Worm (Caenorhabditis elegans) whole organism, L4 larva: ENCODE data around the gene cki-1.
A peak's percentile ranks its signal among the peaks of the same experiment; 100 is the strongest.

Experiments used
- D1046.2 ChIP-seq: fragments of 200-800 bp; sonication (Bioruptor generic); IDR thresholded peaks from 2 replicates; pipeline ENCODE4 v1.3.6; 2022; ENCODE audit warnings: missing genetic modification characterization, missing compliant biosample characterization
- F10B5.3 ChIP-seq: sonication (generic microtip); optimal IDR thresholded peaks from 2 replicates; lab custom pipeline; 2016; ENCODE audit warnings: mild to moderate bottlenecking, missing genetic modification characterization, missing compliant biosample characterization
- F49E8.2 ChIP-seq: sonication (generic microtip); optimal IDR thresholded peaks from 2 replicates; lab custom pipeline; 2016; ENCODE audit warnings: missing compliant biosample characterization, mild to moderate bottlenecking, missing genetic modification characterization, borderline replicate concordance
- T26A8.4 ChIP-seq: fragments of 200-800 bp; sonication (Bioruptor generic); IDR thresholded peaks from 2 replicates; pipeline ENCODE4 v1.3.6; 2022; ENCODE audit warnings: missing genetic modification characterization, missing compliant biosample characterization
- Y75B8A.6 ChIP-seq: fragments of 200-800 bp; sonication (Bioruptor generic); IDR thresholded peaks from 2 replicates; pipeline ENCODE4 v1.3.6; 2022; ENCODE audit warnings: missing genetic modification reagents, missing genetic modification characterization, missing compliant biosample characterization
- ZK337.2 ChIP-seq: fragments of 200-800 bp; sonication (Bioruptor generic); IDR thresholded peaks from 2 replicates; pipeline ENCODE4 v1.3.6; 2022; ENCODE audit warnings: missing genetic modification reagents, missing genetic modification characterization, missing compliant biosample characterization
- ZK546.5 ChIP-seq, 2 experiments: sonication (generic microtip); optimal IDR thresholded peaks; 2 replicates each; lab custom pipeline; 2017; ENCODE audit warnings: missing biosample characterization in 2 of 2, missing genetic modification characterization in 2 of 2
- aha-1 ChIP-seq: fragments of 150-350 bp; peaks from one replicate; lab custom pipeline; 2014; ENCODE audit warnings: missing biosample characterization, missing genetic modification characterization
- aly-2 ChIP-seq: sonication (generic microtip); optimal IDR thresholded peaks from 2 replicates; lab custom pipeline; 2018; ENCODE audit warnings: missing biosample characterization, missing genetic modification characterization
- arid-1 ChIP-seq: fragments of 200-800 bp; sonication (Bioruptor generic); conservative IDR thresholded peaks from 2 replicates; pipeline ENCODE4 v1.3.6; 2022; ENCODE audit warnings: missing genetic modification reagents, missing genetic modification characterization, missing compliant biosample characterization
- attf-4 ChIP-seq: sonication (generic microtip); optimal IDR thresholded peaks from 3 replicates; lab custom pipeline; 2017; ENCODE audit warnings: missing biosample characterization, missing genetic modification characterization
- ceh-44 ChIP-seq: fragments of 200-800 bp; sonication (Bioruptor generic); IDR thresholded peaks from 2 replicates; pipeline ENCODE4 v1.3.6; 2022; ENCODE audit warnings: missing genetic modification reagents, missing genetic modification characterization, missing compliant biosample characterization
- ces-1 ChIP-seq: fragments of 150-350 bp; sonication (generic microtip); optimal IDR thresholded peaks from 4 replicates; lab custom pipeline; 2014; ENCODE audit warnings: missing biosample characterization, missing genetic modification reagents, missing genetic modification characterization
- daf-12 ChIP-seq: fragments of 150-350 bp; optimal IDR thresholded peaks from 2 replicates; lab custom pipeline; 2014; ENCODE audit warnings: missing biosample characterization, missing genetic modification reagents, missing genetic modification characterization
- dmd-8 ChIP-seq: fragments of 200-800 bp; sonication (Bioruptor generic); IDR thresholded peaks from 2 replicates; pipeline ENCODE4 v1.3.6; 2022; ENCODE audit warnings: missing genetic modification characterization, missing compliant biosample characterization
- dmd-9 ChIP-seq: fragments of 200-800 bp; sonication (Bioruptor generic); IDR thresholded peaks from 2 replicates; pipeline ENCODE4 v1.3.6; 2022; ENCODE audit warnings: missing genetic modification reagents, missing genetic modification characterization, missing compliant biosample characterization
- duxl-1 ChIP-seq: sonication (generic microtip); optimal IDR thresholded peaks from 2 replicates; lab custom pipeline; 2016; ENCODE audit warnings: mild to moderate bottlenecking, missing genetic modification characterization, moderate library complexity, missing compliant biosample characterization; ENCODE audit not compliant: poor library complexity
- dve-1 ChIP-seq: sonication (generic microtip); optimal IDR thresholded peaks from 2 replicates; lab custom pipeline; 2017; ENCODE audit warnings: antibody characterized with exemption, mild to moderate bottlenecking, missing genetic modification characterization, missing compliant biosample characterization; ENCODE audit not compliant: insufficient read depth
- fkh-10 ChIP-seq: fragments of 150-350 bp; optimal IDR thresholded peaks from 2 replicates; lab custom pipeline; 2014; ENCODE audit warnings: missing biosample characterization, missing genetic modification reagents, missing genetic modification characterization
- fos-1 ChIP-seq: fragments of 150-350 bp; optimal IDR thresholded peaks from 2 replicates; lab custom pipeline; 2014; ENCODE audit warnings: missing biosample characterization, missing genetic modification characterization
- hlh-30 ChIP-seq: sonication (generic microtip); optimal IDR thresholded peaks from 2 replicates; lab custom pipeline; 2017; ENCODE audit warnings: antibody characterized with exemption, mild to moderate bottlenecking, missing genetic modification characterization, missing compliant biosample characterization; ENCODE audit not compliant: insufficient read depth
- hmg-1.1 ChIP-seq: fragments of 200-800 bp; sonication (Bioruptor generic); IDR thresholded peaks from 2 replicates; pipeline ENCODE4 v1.3.6; 2022; ENCODE audit warnings: missing genetic modification reagents, missing genetic modification characterization, missing compliant biosample characterization
- lim-7 ChIP-seq: fragments of 200-800 bp; sonication (Bioruptor generic); IDR thresholded peaks from 2 replicates; pipeline ENCODE4 v1.3.6; 2022; ENCODE audit warnings: missing genetic modification characterization, missing compliant biosample characterization
- lin-1 ChIP-seq: fragments of 200-800 bp; sonication (Bioruptor generic); IDR thresholded peaks from 2 replicates; pipeline ENCODE4 v1.3.6; 2022; ENCODE audit warnings: missing genetic modification reagents, missing genetic modification characterization, missing compliant biosample characterization
- lin-29 ChIP-seq: fragments of 200-800 bp; sonication (Bioruptor generic); IDR thresholded peaks from 2 replicates; pipeline ENCODE4 v1.3.6; 2022; ENCODE audit warnings: missing genetic modification reagents, missing genetic modification characterization, missing compliant biosample characterization
- lin-38 ChIP-seq: fragments of 200-800 bp; sonication (Bioruptor generic); IDR thresholded peaks from 2 replicates; pipeline ENCODE4 v1.3.6; 2022; ENCODE audit warnings: missing genetic modification reagents, missing genetic modification characterization, missing compliant biosample characterization
- lin-39 ChIP-seq: fragments of 150-350 bp; optimal IDR thresholded peaks from 2 replicates; lab custom pipeline; 2014; ENCODE audit warnings: missing biosample characterization, missing genetic modification reagents, missing genetic modification characterization
- lir-3 ChIP-seq: sonication (generic microtip); optimal IDR thresholded peaks from 2 replicates; lab custom pipeline; 2016; ENCODE audit warnings: mild to moderate bottlenecking, missing genetic modification characterization, missing compliant biosample characterization
- madf-5 ChIP-seq, 2 experiments: fragments of 200-800 bp; sonication (Bioruptor generic); IDR thresholded peaks; 2 replicates each; pipeline ENCODE4 v1.3.6; 2022; ENCODE audit warnings: missing compliant biosample characterization in 2 of 2, missing genetic modification characterization in 2 of 2
- madf-9 ChIP-seq: fragments of 200-800 bp; sonication (Bioruptor generic); conservative IDR thresholded peaks from 2 replicates; pipeline ENCODE4 v1.3.6; 2022; ENCODE audit warnings: missing genetic modification reagents, missing genetic modification characterization, missing compliant biosample characterization
- mdl-1 ChIP-seq, 2 experiments: fragments of 150-350 bp in 1 of 2; sonication (generic microtip) in 1 of 2; optimal IDR thresholded peaks; 2 replicates each; lab custom pipeline; 2014 to 2017; ENCODE audit warnings: missing biosample characterization in 2 of 2, missing genetic modification characterization in 2 of 2
- mdt-29 ChIP-seq: fragments of 200-800 bp; sonication (Bioruptor generic); IDR thresholded peaks from 2 replicates; pipeline ENCODE4 v1.3.6; 2022; ENCODE audit warnings: missing genetic modification reagents, missing genetic modification characterization, missing compliant biosample characterization
- nhr-11 ChIP-seq: fragments of 150-350 bp; optimal IDR thresholded peaks from 2 replicates; lab custom pipeline; 2014; ENCODE audit warnings: missing biosample characterization, missing genetic modification characterization
- nhr-237 ChIP-seq: sonication (generic microtip); optimal IDR thresholded peaks from 2 replicates; lab custom pipeline; 2017; ENCODE audit warnings: missing biosample characterization, missing genetic modification characterization
- nhr-28 ChIP-seq: fragments of 150-350 bp; optimal IDR thresholded peaks from 2 replicates; lab custom pipeline; 2014; ENCODE audit warnings: missing biosample characterization, missing genetic modification characterization
- nhr-41 ChIP-seq: fragments of 200-800 bp; sonication (Bioruptor generic); IDR thresholded peaks from 2 replicates; pipeline ENCODE4 v1.3.6; 2022; ENCODE audit warnings: missing genetic modification reagents, missing genetic modification characterization, missing compliant biosample characterization
- nhr-42 ChIP-seq: fragments of 200-800 bp; sonication (Bioruptor generic); IDR thresholded peaks from 2 replicates; pipeline ENCODE4 v1.3.6; 2022; ENCODE audit warnings: missing genetic modification characterization, missing compliant biosample characterization
- nhr-48 ChIP-seq: sonication (generic microtip); optimal IDR thresholded peaks from 2 replicates; lab custom pipeline; 2016; ENCODE audit warnings: mild to moderate bottlenecking, missing genetic modification characterization, missing compliant biosample characterization
- nhr-6 ChIP-seq: fragments of 150-350 bp; optimal IDR thresholded peaks from 2 replicates; lab custom pipeline; 2014; ENCODE audit warnings: missing biosample characterization, missing genetic modification characterization
- nhr-76 ChIP-seq: fragments of 150-350 bp; optimal IDR thresholded peaks from 2 replicates; lab custom pipeline; 2014; ENCODE audit warnings: missing biosample characterization, missing genetic modification characterization
- php-3 ChIP-seq: fragments of 200-800 bp; sonication (Bioruptor generic); IDR thresholded peaks from 2 replicates; pipeline ENCODE4 v1.3.6; 2022; ENCODE audit warnings: missing genetic modification reagents, missing genetic modification characterization, missing compliant biosample characterization
- rbr-2 ChIP-seq: sonication (generic microtip); optimal IDR thresholded peaks from 2 replicates; lab custom pipeline; 2016; ENCODE audit warnings: missing genotype, missing genetic modification characterization, missing compliant biosample characterization
- set-16 ChIP-seq: fragments of 200-800 bp; sonication (Bioruptor generic); IDR thresholded peaks from 2 replicates; pipeline ENCODE4 v1.3.6; 2022; ENCODE audit warnings: missing genetic modification reagents, missing genetic modification characterization, missing compliant biosample characterization
- skn-1 ChIP-seq: fragments of 150-350 bp; optimal IDR thresholded peaks from 2 replicates; lab custom pipeline; 2014; ENCODE audit warnings: missing biosample characterization, missing genetic modification characterization
- spr-1 ChIP-seq: sonication (generic microtip); optimal IDR thresholded peaks from 2 replicates; lab custom pipeline; 2016; ENCODE audit warnings: mild to moderate bottlenecking, missing genetic modification characterization, missing compliant biosample characterization
- tra-1 ChIP-seq: fragments of 200-800 bp; sonication (Bioruptor generic); IDR thresholded peaks from 2 replicates; pipeline ENCODE4 v1.3.6; 2022; ENCODE audit warnings: missing genetic modification reagents, missing genetic modification characterization, missing compliant biosample characterization
- unc-130 ChIP-seq: sonication (generic microtip); optimal IDR thresholded peaks from 2 replicates; lab custom pipeline; 2016; ENCODE audit warnings: missing genetic modification reagents, missing genetic modification characterization, missing compliant biosample characterization
- unc-62 ChIP-seq, 3 experiments: fragments of 150-350 bp in 1 of 3; sonication (generic microtip); optimal IDR thresholded peaks in 2 of 3; peaks in 1 of 3; 1 replicate in 1 of 3; 2 replicates in 2 of 3; lab custom pipeline; 2014 to 2017; ENCODE audit warnings: missing biosample characterization in 3 of 3, missing genetic modification characterization in 3 of 3, missing genetic modification reagents in 3 of 3, missing genotype in 1 of 3
- zag-1 ChIP-seq: fragments of 150-350 bp; optimal IDR thresholded peaks from 2 replicates; lab custom pipeline; 2014; ENCODE audit warnings: missing biosample characterization, missing genetic modification characterization
- zfp-2 ChIP-seq: sonication (generic microtip); optimal IDR thresholded peaks from 2 replicates; lab custom pipeline; 2016; ENCODE audit warnings: mild to moderate bottlenecking, missing genetic modification characterization, missing compliant biosample characterization
- zip-2 ChIP-seq: fragments of 150-350 bp; optimal IDR thresholded peaks from 2 replicates; lab custom pipeline; 2014; ENCODE audit warnings: missing biosample characterization, missing genetic modification characterization

The cki-1 gene

DNA sequence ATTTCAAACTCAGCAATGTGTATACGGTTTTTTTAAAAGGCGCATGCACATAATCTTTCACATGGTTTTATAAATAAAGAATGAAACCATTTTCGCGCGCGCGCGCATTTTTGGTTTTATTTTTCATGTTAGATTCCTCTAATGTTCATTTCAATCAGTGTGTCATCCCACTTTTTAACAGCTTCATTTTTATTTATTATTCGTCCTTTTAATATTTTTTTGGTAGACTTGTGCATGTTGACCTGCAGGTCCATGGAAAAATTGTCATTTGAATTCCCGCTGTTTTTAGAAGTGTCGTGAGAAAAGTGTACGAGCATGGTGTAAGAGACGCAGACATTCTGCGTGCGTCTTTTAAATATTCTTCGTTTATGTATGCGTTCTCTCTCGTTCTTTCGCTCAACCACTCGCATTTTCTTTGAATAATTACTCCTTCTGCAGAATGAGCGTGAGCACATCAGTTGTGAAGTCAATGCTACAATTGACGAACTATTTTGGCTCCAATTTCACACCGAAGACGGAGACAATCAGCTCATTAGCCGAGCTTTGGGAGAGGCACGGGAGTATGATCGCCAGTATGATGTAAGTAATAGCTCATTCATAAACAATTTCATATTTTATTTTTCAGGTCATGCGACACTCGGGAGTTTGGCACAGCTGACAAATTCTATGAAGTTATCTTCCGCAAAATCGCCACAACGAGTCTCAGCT lies 49.3 kb downstream of the cki-1 start, which contains the start of gene lin-5 (continued):
- TF ChIP-seq hmg-1.1 (GFP tag; lab: Robert Waterston, UW), result peak; percentile 30; the same call in 1 of the 2 replicates
- TF ChIP-seq ces-1 (GFP tag; lab: Kevin White, UChicago), result no peak
- no peak for TF ChIP-seq mdt-29 (GFP tag; lab: Robert Waterston, UW)
- no peak for TF ChIP-seq ZK337.2 (GFP tag; lab: Robert Waterston, UW)
- TF ChIP-seq php-3, result no peak
- TF ChIP-seq aha-1 (tag; lab: Kevin White, UChicago), result peak; percentile 94
- no peak for TF ChIP-seq nhr-28 (tag; lab: Kevin White, UChicago)
- no peak for TF ChIP-seq duxl-1
- no peak for TF ChIP-seq T26A8.4
- TF ChIP-seq madf-9 (GFP tag; lab: Robert Waterston, UW), result no peak
- peak; percentile 74 for TF ChIP-seq unc-130 (GFP tag; lab: Kevin White, UChicago)
- no peak for TF ChIP-seq set-16 (GFP tag; lab: Robert Waterston, UW)
- peak in 1 of 2 experiments; percentile 23 for TF ChIP-seq mdl-1 (tag; optimal IDR thresholded peaks at IDR 0.05; lab: Kevin White, UChicago)
- TF ChIP-seq fos-1 (tag; lab: Kevin White, UChicago), result no peak
- TF ChIP-seq D1046.2 (GFP tag; lab: Robert Waterston, UW), result no peak
- TF ChIP-seq skn-1, result no peak
- no peak for TF ChIP-seq zfp-2 (tag; lab: Kevin White, UChicago)
- TF ChIP-seq tra-1, result no peak
- TF ChIP-seq lin-39 (tag; lab: Kevin White, UChicago), result no peak
- no peak for TF ChIP-seq aly-2
- TF ChIP-seq attf-4, result no peak
- TF ChIP-seq nhr-42 (GFP tag; lab: Robert Waterston, UW), result no peak
- peak; percentile 45 for TF ChIP-seq rbr-2
- no peak for TF ChIP-seq lin-29 (GFP tag; lab: Robert Waterston, UW)
- no peak for TF ChIP-seq lim-7
- TF ChIP-seq Y75B8A.6, result no peak
- TF ChIP-seq nhr-48 (tag; lab: Kevin White, UChicago), result no peak
- no peak; the same call in 1 of the 2 replicates for TF ChIP-seq arid-1 (GFP tag; lab: Robert Waterston, UW)
- no peak for TF ChIP-seq lir-3
- no peak for TF ChIP-seq lin-1
- no peak for TF ChIP-seq ceh-44 (GFP tag; lab: Robert Waterston, UW)
- TF ChIP-seq ZK546.5 (tag; optimal IDR thresholded peaks at IDR 0.05; lab: Kevin White, UChicago), result no peak
- TF ChIP-seq fkh-10, result peak; percentile 9
- no peak for TF ChIP-seq zag-1
- no peak for TF ChIP-seq dmd-8 (GFP tag; lab: Robert Waterston, UW)
- TF ChIP-seq nhr-6, result no peak
- no peak for TF ChIP-seq nhr-76 (tag; lab: Kevin White, UChicago)
- TF ChIP-seq nhr-237, result no peak
- no peak for TF ChIP-seq spr-1
- no peak for TF ChIP-seq madf-5 (GFP tag; IDR thresholded peaks at IDR 0.05; lab: Robert Waterston, UW)
- TF ChIP-seq dve-1 (tag; lab: Kevin White, UChicago), result peak; percentile 4
- no peak for TF ChIP-seq nhr-41 (GFP tag; lab: Robert Waterston, UW)
- TF ChIP-seq lin-38 (GFP tag; lab: Robert Waterston, UW), result peak; percentile 63
- TF ChIP-seq unc-62 (GFP tag; optimal IDR thresholded peaks at IDR 0.05 in 1 of 2; lab: Kevin White, UChicago), result peak in 1 of 2 experiments; percentile 91
- no peak for TF ChIP-seq unc-62 (tag; optimal IDR thresholded peaks at IDR 0.05; lab: Kevin White, UChicago)
- peak; percentile 36 for TF ChIP-seq nhr-11
- TF ChIP-seq dmd-9 (GFP tag; lab: Robert Waterston, UW), result no peak
- TF ChIP-seq F49E8.2, result peak; percentile 40
- peak; percentile 53 for TF ChIP-seq hlh-30 (tag; lab: Kevin White, UChicago)
- TF ChIP-seq zip-2, result no peak
- no peak for TF ChIP-seq daf-12
- TF ChIP-seq F10B5.3 (tag; lab: Kevin White, UChicago), result no peak
